Fruit fly (Drosophila melanogaster): ENCODE results near the gene CG10375.

The CG10375 gene

dm6 chr3R:23781466-23781935 is 14.0 kb downstream of the CG10375 start, which contains the start of the genes Nup98-96 and mbc (continued):
- TF ChIP-seq CG1603 (tag; optimal IDR thresholded peaks at IDR 0.05): peak; percentile 83
- TF ChIP-seq ci (GFP tag; IDR thresholded peaks at IDR 0.05): peak; percentile 75
- TF ChIP-seq sc (optimal IDR thresholded peaks at IDR 0.05): no peak
- TF ChIP-seq sc (GFP tag; optimal IDR thresholded peaks at IDR 0.05): peak; percentile 63
- TF ChIP-seq CG18619 (GFP tag; optimal IDR thresholded peaks at IDR 0.05): peak; percentile 81
- peak; percentile 48; the same call in 1 of the 3 replicates for TF ChIP-seq gce (GFP tag; IDR thresholded peaks at IDR 0.05)
- TF ChIP-seq sna (GFP tag; IDR thresholded peaks at IDR 0.05; ENCODE audit: partially characterized antibody): no peak
- TF ChIP-seq lilli (GFP tag; optimal IDR thresholded peaks at IDR 0.05): peak; percentile 94
- TF ChIP-seq sd (tag; optimal IDR thresholded peaks at IDR 0.05): peak; percentile 76
- no peak for TF ChIP-seq CG7963 (GFP tag; IDR thresholded peaks at IDR 0.05; ENCODE audit: partially characterized antibody)
- peak; percentile 63 for TF ChIP-seq rib (GFP tag; IDR thresholded peaks at IDR 0.05)
- peak; percentile 38 for TF ChIP-seq CG2875 (GFP tag; optimal IDR thresholded peaks at IDR 0.05)
- peak; percentile 85 for TF ChIP-seq CG32532 (GFP tag; IDR thresholded peaks at IDR 0.05)
- peak; percentile 78 for TF ChIP-seq CG18262 (tag; optimal IDR thresholded peaks at IDR 0.05)
- peak; percentile 54 for TF ChIP-seq Deaf1 (tag; optimal IDR thresholded peaks at IDR 0.05)
- TF ChIP-seq H2.0 (GFP tag; IDR thresholded peaks at IDR 0.05): peak; percentile 85
- peak; percentile 73 for TF ChIP-seq Taf1 (GFP tag; IDR thresholded peaks at IDR 0.05)
- no peak for TF ChIP-seq pan (optimal IDR thresholded peaks at IDR 0.05)
- peak in 1 of 2 experiments; percentile 79 for TF ChIP-seq pan (GFP tag; optimal IDR thresholded peaks at IDR 0.05 in 1 of 2, IDR thresholded peaks at IDR 0.05 in 1 of 2)
- TF ChIP-seq nom (GFP tag; optimal IDR thresholded peaks at IDR 0.05): peak; percentile 75
- TF ChIP-seq CG31441 (GFP tag; IDR thresholded peaks at IDR 0.05): peak; percentile 73
- TF ChIP-seq Hr78 (GFP tag; optimal IDR thresholded peaks at IDR 0.05): no peak
- peak; percentile 89 for TF ChIP-seq Dbx (GFP tag; IDR thresholded peaks at IDR 0.05)
- TF ChIP-seq crc (GFP tag; optimal IDR thresholded peaks at IDR 0.05): peak; percentile 70
- TF ChIP-seq zfh2 (GFP tag; optimal IDR thresholded peaks at IDR 0.05): peak; percentile 94
- peak; percentile 37 for TF ChIP-seq CG3407 (GFP tag; optimal IDR thresholded peaks at IDR 0.05)
- TF ChIP-seq CG17802 (tag; optimal IDR thresholded peaks at IDR 0.05): peak; percentile 87
- peak; percentile 30 for TF ChIP-seq org-1 (GFP tag; optimal IDR thresholded peaks at IDR 0.05)
- TF ChIP-seq slbo (GFP tag; IDR thresholded peaks at IDR 0.05): peak; percentile 93
- peak; percentile 34 for TF ChIP-seq gcm (GFP tag; optimal IDR thresholded peaks at IDR 0.05)
- peak; percentile 62; the same call in 1 of the 3 replicates for TF ChIP-seq jigr1 (GFP tag; IDR thresholded peaks at IDR 0.05)
- TF ChIP-seq otp (GFP tag; IDR thresholded peaks at IDR 0.05): peak; percentile 81
- TF ChIP-seq TFAM (GFP tag; optimal IDR thresholded peaks at IDR 0.05): peak; percentile 50
- peak; percentile 69 for TF ChIP-seq CG11398 (GFP tag; optimal IDR thresholded peaks at IDR 0.05)
- peak; percentile 91 for TF ChIP-seq CG9876 (GFP tag; optimal IDR thresholded peaks at IDR 0.05)
- TF ChIP-seq Atf3 (GFP tag; optimal IDR thresholded peaks at IDR 0.05): peak; percentile 89
- peak; percentile 87 for TF ChIP-seq CG8089 (GFP tag; optimal IDR thresholded peaks at IDR 0.05)
- TF ChIP-seq CG15479 (GFP tag; optimal IDR thresholded peaks at IDR 0.05): peak; percentile 59
- TF ChIP-seq Rfx (GFP tag; IDR thresholded peaks at IDR 0.05): peak; percentile 91
- TF ChIP-seq mirr (GFP tag; optimal IDR thresholded peaks at IDR 0.05): peak; percentile 78
- TF ChIP-seq NC2α (GFP tag; optimal IDR thresholded peaks at IDR 0.05): peak; percentile 83
- TF ChIP-seq oc (tag; optimal IDR thresholded peaks at IDR 0.05): peak; percentile 68
- TF ChIP-seq fd64A (GFP tag; optimal IDR thresholded peaks at IDR 0.05): no peak
- peak; percentile 85 for TF ChIP-seq Camta (GFP tag; optimal IDR thresholded peaks at IDR 0.05)
- peak; percentile 44 for TF ChIP-seq kah (GFP tag; optimal IDR thresholded peaks at IDR 0.05)
- TF ChIP-seq chm (GFP tag; IDR thresholded peaks at IDR 0.05): peak; percentile 86
- peak; percentile 84 for TF ChIP-seq CG10209 (GFP tag; optimal IDR thresholded peaks at IDR 0.05)
- peak; percentile 15; the same call in 1 of the 2 replicates for TF ChIP-seq bowl (GFP tag; IDR thresholded peaks at IDR 0.05)
- peak; percentile 86 for TF ChIP-seq CG7839 (tag; optimal IDR thresholded peaks at IDR 0.05)
- peak; percentile 71; the same call in 2 of the 3 replicates for TF ChIP-seq CG14050 (GFP tag; IDR thresholded peaks at IDR 0.05)
- peak; percentile 80 for TF ChIP-seq stwl (tag; optimal IDR thresholded peaks at IDR 0.05)

Data from whole organism, embryonic.